Worm (Caenorhabditis elegans) whole organism, L3 larva: ENCODE measurements around the gene znf-474.
A peak's percentile ranks its signal among the peaks of the same experiment; 100 is the strongest.

Experiments
- R02D3.7 ChIP-seq: fragments of 150-350 bp; optimal IDR thresholded peaks from 2 replicates; lab custom pipeline; 2014; ENCODE audit warnings: missing biosample characterization, missing genetic modification characterization
- aly-2 ChIP-seq: fragments of 150-350 bp; optimal IDR thresholded peaks from 2 replicates; lab custom pipeline; 2014; ENCODE audit warnings: missing biosample characterization, missing genetic modification characterization
- ama-1 ChIP-seq: fragments of 150-350 bp; optimal IDR thresholded peaks from 2 replicates; lab custom pipeline; 2018
- ceh-82 ChIP-seq: fragments of 150-350 bp; optimal IDR thresholded peaks from 2 replicates; lab custom pipeline; 2014; ENCODE audit warnings: missing biosample characterization, missing genetic modification characterization
- daf-12 ChIP-seq: fragments of 150-350 bp; optimal IDR thresholded peaks from 2 replicates; lab custom pipeline; 2014; ENCODE audit warnings: missing biosample characterization, missing genetic modification reagents, missing genetic modification characterization
- egl-27 ChIP-seq: sonication (generic microtip); optimal IDR thresholded peaks from 4 replicates; lab custom pipeline; 2017; ENCODE audit warnings: missing biosample characterization, missing genetic modification reagents, missing genetic modification characterization
- egl-5 ChIP-seq: fragments of 150-350 bp; optimal IDR thresholded peaks from 2 replicates; lab custom pipeline; 2017; ENCODE audit warnings: missing biosample characterization, missing genetic modification reagents, missing genetic modification characterization, inconsistent platforms
- elt-1 ChIP-seq: fragments of 150-350 bp; optimal IDR thresholded peaks from 2 replicates; lab custom pipeline; 2014; ENCODE audit warnings: missing biosample characterization, missing genetic modification characterization
- elt-2 ChIP-seq: sonication (generic microtip); optimal IDR thresholded peaks from 2 replicates; lab custom pipeline; 2016; ENCODE audit warnings: missing genetic modification reagents, mild to moderate bottlenecking, missing genetic modification characterization, missing compliant biosample characterization
- fkh-10 ChIP-seq: sonication (generic microtip); optimal IDR thresholded peaks from 2 replicates; lab custom pipeline; 2017; ENCODE audit warnings: missing biosample characterization, missing genetic modification reagents, missing genetic modification characterization
- fos-1 ChIP-seq: fragments of 150-350 bp; optimal IDR thresholded peaks from 2 replicates; lab custom pipeline; 2014; ENCODE audit warnings: missing biosample characterization, missing genetic modification characterization
- hmg-11 ChIP-seq: sonication (generic microtip); optimal IDR thresholded peaks from 2 replicates; lab custom pipeline; 2016; ENCODE audit warnings: missing genetic modification characterization, missing compliant biosample characterization
- jun-1 ChIP-seq: fragments of 150-350 bp; optimal IDR thresholded peaks from 2 replicates; lab custom pipeline; 2014; ENCODE audit warnings: missing biosample characterization, missing genetic modification reagents, missing genetic modification characterization
- lin-15B ChIP-seq: fragments of 150-350 bp; optimal IDR thresholded peaks from 2 replicates; lab custom pipeline; 2014; ENCODE audit warnings: missing biosample characterization, missing genetic modification characterization
- lin-39 ChIP-seq: fragments of 150-350 bp; optimal IDR thresholded peaks from 2 replicates; lab custom pipeline; 2018; ENCODE audit warnings: missing biosample characterization, missing genetic modification reagents, missing genetic modification characterization
- mdl-1 ChIP-seq: fragments of 150-350 bp; optimal IDR thresholded peaks from 2 replicates; lab custom pipeline; 2014; ENCODE audit warnings: missing biosample characterization, missing genetic modification characterization
- mml-1 ChIP-seq: fragments of 150-350 bp; sonication (generic microtip); optimal IDR thresholded peaks from 3 replicates; lab custom pipeline; 2014; ENCODE audit warnings: missing biosample characterization, missing genetic modification characterization
- nfya-1 ChIP-seq: sonication (generic microtip); optimal IDR thresholded peaks from 2 replicates; lab custom pipeline; 2017; ENCODE audit warnings: missing genetic modification characterization, mild to moderate bottlenecking, missing compliant biosample characterization, antibody characterized with exemption, moderate library complexity; ENCODE audit not compliant: insufficient read depth
- nhr-11 ChIP-seq: fragments of 150-350 bp; optimal IDR thresholded peaks from 2 replicates; lab custom pipeline; 2014; ENCODE audit warnings: missing biosample characterization, missing genetic modification characterization
- nhr-12 ChIP-seq: fragments of 150-350 bp; optimal IDR thresholded peaks from 2 replicates; lab custom pipeline; 2014; ENCODE audit warnings: missing biosample characterization, missing genetic modification characterization
- nhr-23 ChIP-seq: fragments of 150-350 bp; optimal IDR thresholded peaks from 2 replicates; lab custom pipeline; 2014; ENCODE audit warnings: missing biosample characterization, missing genetic modification reagents, missing genetic modification characterization
- nhr-237 ChIP-seq: fragments of 150-350 bp; optimal IDR thresholded peaks from 2 replicates; lab custom pipeline; 2014; ENCODE audit warnings: missing biosample characterization, missing genetic modification characterization
- nhr-25 ChIP-seq: sonication (generic microtip); optimal IDR thresholded peaks from 2 replicates; lab custom pipeline; 2017; ENCODE audit warnings: missing biosample characterization, missing genetic modification characterization
- nhr-43 ChIP-seq: sonication (generic microtip); optimal IDR thresholded peaks from 2 replicates; lab custom pipeline; 2016; ENCODE audit warnings: mild to moderate bottlenecking, missing genetic modification characterization, missing compliant biosample characterization; ENCODE audit not compliant: poor library complexity, severe bottlenecking
- nhr-76 ChIP-seq: fragments of 150-350 bp; sonication (generic microtip); optimal IDR thresholded peaks from 5 replicates; lab custom pipeline; 2014; ENCODE audit warnings: missing biosample characterization, missing genetic modification characterization
- pha-4 ChIP-seq: fragments of 150-350 bp; optimal IDR thresholded peaks from 2 replicates; lab custom pipeline; 2014; ENCODE audit warnings: missing biosample characterization, missing genetic modification reagents, missing genetic modification characterization
- pqm-1 ChIP-seq: fragments of 150-350 bp; optimal IDR thresholded peaks from 2 replicates; lab custom pipeline; 2017; ENCODE audit warnings: missing biosample characterization, missing genetic modification characterization, inconsistent platforms
- tbx-2 ChIP-seq: sonication (generic microtip); optimal IDR thresholded peaks from 2 replicates; lab custom pipeline; 2016; ENCODE audit warnings: mild to moderate bottlenecking, missing genetic modification characterization, missing compliant biosample characterization
- unc-39 ChIP-seq: sonication (generic microtip); optimal IDR thresholded peaks from 4 replicates; lab custom pipeline; 2017; ENCODE audit warnings: missing biosample characterization, missing genetic modification characterization
- unc-62 ChIP-seq: fragments of 150-350 bp; sonication (generic microtip); optimal IDR thresholded peaks from 4 replicates; lab custom pipeline; 2014; ENCODE audit warnings: missing biosample characterization, missing genetic modification reagents, missing genetic modification characterization

Gene znf-474

ce11 chrX:12154055-12154898, 4.6 kb downstream of the znf-474 start, which contains the start of gene mfsd-11:
Gene mfsd-11 (minus strand): TSS chrX:12154105.
- TF ChIP-seq pqm-1 (tag; lab: Kevin White, UChicago) (peak; percentile 14), aly-2 (tag; lab: Kevin White, UChicago) (no peak), jun-1 (no peak), nhr-25 (tag; lab: Kevin White, UChicago) (peak; percentile 62), mdl-1 (no peak), unc-39 (tag; lab: Kevin White, UChicago) (no peak), elt-2 (tag; lab: Kevin White, UChicago) (peak; percentile 22)

ce11 chrX:12158641-12159040, 8.9 kb downstream of the znf-474 start:
- TF ChIP-seq ceh-82 (no peak), egl-5 (tag; lab: Kevin White, UChicago) (peak; percentile 67)

- TF ChIP-seq hmg-11 (peak; percentile 11), R02D3.7 (tag; lab: Kevin White, UChicago) (no peak), nhr-43 (peak; percentile 38), nhr-23 (tag; lab: Kevin White, UChicago) (peak; percentile 59), nhr-25 (tag; lab: Kevin White, UChicago) (peak; percentile 60), unc-39 (tag; lab: Kevin White, UChicago) (no peak)
Measured at ce11 chrX:12160002-12160690, 10.4 kb downstream of the znf-474 start, which contains the start of gene F57G12.2. Gene F57G12.2 (minus strand): TSS chrX:12160052.

- TF ChIP-seq nhr-25 (tag; lab: Kevin White, UChicago) = no peak
- TF ChIP-seq pha-4 (tag; lab: Kevin White, UChicago) = peak; percentile 96
Measured at ce11 chrX:12162659-12163058, 12.9 kb downstream of the znf-474 start.

- TF ChIP-seq mml-1 (tag; lab: Kevin White, UChicago) = no peak
- TF ChIP-seq lin-15B (tag; lab: Kevin White, UChicago) = no peak
- TF ChIP-seq fos-1 (tag; lab: Kevin White, UChicago) = no peak
- no peak for TF ChIP-seq unc-62 (GFP tag; lab: Kevin White, UChicago)
Measured at ce11 chrX:12164047-12164446, 14.3 kb downstream of the znf-474 start.

ce11 chrX:12164943-12165342, 15.2 kb downstream of the znf-474 start:
- TF ChIP-seq egl-5 (tag; lab: Kevin White, UChicago) (peak; percentile 21), elt-1 (tag; lab: Kevin White, UChicago) (peak; percentile 80), nhr-237 (no peak), nhr-43 (no peak), egl-27 (tag; lab: Kevin White, UChicago) (no peak), tbx-2 (no peak)

- TF ChIP-seq jun-1 (no peak), nhr-76 (tag; lab: Kevin White, UChicago) (no peak), fkh-10 (GFP tag; lab: Kevin White, UChicago) (no peak), daf-12 (tag; lab: Kevin White, UChicago) (no peak), hmg-11 (no peak), fos-1 (tag; lab: Kevin White, UChicago) (no peak), nfya-1 (tag; lab: Kevin White, UChicago) (no peak), ama-1 (lab: Kevin White, UChicago) (no peak), lin-39 (tag; lab: Kevin White, UChicago) (peak; percentile 59), aly-2 (tag; lab: Kevin White, UChicago) (no peak), unc-62 (GFP tag; lab: Kevin White, UChicago) (no peak), mml-1 (tag; lab: Kevin White, UChicago) (no peak), pha-4 (tag; lab: Kevin White, UChicago) (peak; percentile 80), nhr-11 (tag; lab: Kevin White, UChicago) (no peak), nhr-12 (tag; lab: Kevin White, UChicago) (no peak)
Measured at ce11 chrX:12167632-12168377, 18.1 kb downstream of the znf-474 start.
